Worm (Caenorhabditis elegans): ENCODE data around the gene dop-1.

The dop-1 gene

DNA sequence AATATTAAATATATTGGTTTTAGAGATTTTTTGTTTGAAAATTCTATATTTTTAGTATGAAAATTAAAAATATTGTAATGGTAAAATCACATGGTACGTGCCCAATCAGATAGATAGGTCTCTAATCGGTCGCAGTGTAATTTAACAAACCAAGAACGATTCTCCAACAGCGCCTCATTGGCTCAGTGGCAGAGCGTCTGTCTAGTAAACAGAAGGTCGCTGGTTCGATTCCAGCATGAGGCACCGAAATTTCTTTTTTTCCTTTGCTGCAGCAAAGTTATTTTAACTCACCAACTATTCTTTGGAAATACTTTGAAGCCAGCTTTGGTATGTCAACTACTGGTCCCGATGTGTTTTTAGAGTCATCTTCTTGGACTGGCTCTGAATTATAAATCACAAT, 26.2 kb upstream of the dop-1 start (continued):
- TF ChIP-seq aly-2 (tag; optimal IDR thresholded peaks at IDR 0.05) (no peak), hlh-11 (tag; optimal IDR thresholded peaks at IDR 0.05) (peak; percentile 25), attf-4 (tag; optimal IDR thresholded peaks at IDR 0.05) (no peak), hmg-1.1 (GFP tag; IDR thresholded peaks at IDR 0.05) (peak; percentile 71), rbr-2 (tag; optimal IDR thresholded peaks at IDR 0.05) (peak; percentile 2), arid-1 (GFP tag; conservative IDR thresholded peaks at IDR 0.05) (peak; percentile 74), F44E2.7 (GFP tag; IDR thresholded peaks at IDR 0.05) (peak; percentile 76; the same call in 1 of the 2 replicates), tra-1 (GFP tag; IDR thresholded peaks at IDR 0.05) (peak; percentile 70; the same call in 1 of the 2 replicates), ceh-28 (tag; optimal IDR thresholded peaks at IDR 0.05) (no peak), duxl-1 (tag; optimal IDR thresholded peaks at IDR 0.05; ENCODE audit: poor library complexity) (no peak), madf-5 (GFP tag; IDR thresholded peaks at IDR 0.05) (0 out of 4 replicates have a peak, but pooled peaks of 1 of the 2 experiments have one; percentile 67), unc-62 (GFP tag; optimal IDR thresholded peaks at IDR 0.05 in 1 of 2) (peak in 1 of 2 experiments; percentile 50), unc-62 (tag; optimal IDR thresholded peaks at IDR 0.05) (no peak), daf-12 (tag; optimal IDR thresholded peaks at IDR 0.05) (no peak), mep-1 (tag; optimal IDR thresholded peaks at IDR 0.05) (peak; percentile 55), unc-130 (GFP tag; optimal IDR thresholded peaks at IDR 0.05) (peak; percentile 48), nhr-111 (GFP tag; optimal IDR thresholded peaks at IDR 0.05) (no peak), lin-38 (GFP tag; IDR thresholded peaks at IDR 0.05) (peak; percentile 72), daf-19 (GFP tag; conservative IDR thresholded peaks at IDR 0.05) (no peak), dve-1 (tag; optimal IDR thresholded peaks at IDR 0.05; ENCODE audit: insufficient read depth) (no peak), lin-1 (GFP tag; IDR thresholded peaks at IDR 0.05) (0 out of 2 replicates have a peak, but pooled peaks have one; percentile 14), daf-16 (GFP tag; optimal IDR thresholded peaks at IDR 0.05) (peak; percentile 13 to 75), daf-16 (tag; optimal IDR thresholded peaks at IDR 0.05) (peak; percentile 73), ceh-44 (GFP tag; IDR thresholded peaks at IDR 0.05) (peak; percentile 56; the same call in 1 of the 2 replicates), lin-29 (GFP tag; IDR thresholded peaks at IDR 0.05) (no peak), dmd-9 (GFP tag; IDR thresholded peaks at IDR 0.05) (no peak), pha-4 (GFP tag; IDR thresholded peaks at IDR 0.05) (peak; percentile 81), pha-4 (tag; optimal IDR thresholded peaks at IDR 0.05) (no peak), egl-43 (GFP tag; IDR thresholded peaks at IDR 0.05) (peak; percentile 77), ceh-62 (tag; optimal IDR thresholded peaks at IDR 0.05) (no peak), mes-2 (tag; optimal IDR thresholded peaks at IDR 0.05; ENCODE audit: poor library complexity, severe bottlenecking) (peak; percentile 74), vab-7 (GFP tag; IDR thresholded peaks at IDR 0.05) (peak; percentile 73), T26A8.4 (GFP tag; IDR thresholded peaks at IDR 0.05) (peak; percentile 45), F10B5.3 (tag; optimal IDR thresholded peaks at IDR 0.05) (peak; percentile 20), tag-97 (GFP tag; IDR thresholded peaks at IDR 0.05) (no peak), mdl-1 (tag; optimal IDR thresholded peaks at IDR 0.05) (peak in 1 of 2 experiments; percentile 33)

DNA sequence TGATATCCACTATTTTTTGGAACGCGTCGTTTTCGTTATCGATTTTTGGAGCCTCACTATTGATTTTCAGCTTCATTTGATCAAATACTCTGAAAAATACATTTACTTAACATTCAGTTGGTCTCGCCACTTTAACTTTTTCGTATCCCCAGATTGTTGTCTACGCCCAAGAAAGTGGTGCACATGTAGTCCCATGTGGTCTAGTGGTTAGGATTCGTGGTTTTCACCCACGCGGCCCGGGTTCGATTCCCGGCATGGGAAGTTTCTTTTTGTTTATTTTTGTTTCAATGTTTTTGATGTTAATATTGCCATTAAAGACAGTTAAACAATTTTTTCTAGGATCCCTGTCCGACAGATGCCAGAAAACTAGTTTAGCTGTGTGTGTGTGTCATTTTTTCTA, 25.4 kb upstream of the dop-1 start:
- TF ChIP-seq R02D3.7 (tag; optimal IDR thresholded peaks at IDR 0.05), result no peak
- no peak for TF ChIP-seq lin-39 (tag; optimal IDR thresholded peaks at IDR 0.05)
- no peak for TF ChIP-seq nhr-42 (GFP tag; IDR thresholded peaks at IDR 0.05)
- TF ChIP-seq ces-1 (GFP tag; optimal IDR thresholded peaks at IDR 0.05), result no peak
- TF ChIP-seq hlh-11 (tag; optimal IDR thresholded peaks at IDR 0.05), result peak; percentile 32
- no peak for TF ChIP-seq aly-2 (tag; optimal IDR thresholded peaks at IDR 0.05)
- TF ChIP-seq egl-43 (GFP tag; IDR thresholded peaks at IDR 0.05), result peak; percentile 91
- TF ChIP-seq nhr-77 (tag; optimal IDR thresholded peaks at IDR 0.05), result peak; percentile 36
- no peak for TF ChIP-seq nhr-76 (tag; optimal IDR thresholded peaks at IDR 0.05)
- no peak for TF ChIP-seq saeg-2 (GFP tag; IDR thresholded peaks at IDR 0.05)
- TF ChIP-seq lsy-2 (tag; optimal IDR thresholded peaks at IDR 0.05), result peak in 1 of 2 experiments; percentile 60
- TF ChIP-seq dmd-8 (GFP tag; IDR thresholded peaks at IDR 0.05), result peak; percentile 78
- peak; percentile 78; the same call in 1 of the 2 replicates for TF ChIP-seq D1046.2 (GFP tag; IDR thresholded peaks at IDR 0.05)
- 0 out of 2 replicates have a peak, but pooled peaks have one; percentile 9 for TF ChIP-seq mxl-2 (GFP tag; conservative IDR thresholded peaks at IDR 0.05)
- no peak for TF ChIP-seq fkh-10 (GFP tag; optimal IDR thresholded peaks at IDR 0.05)
- no peak for TF ChIP-seq snpc-4 (tag; optimal IDR thresholded peaks at IDR 0.05)
- TF ChIP-seq pha-4 (GFP tag; IDR thresholded peaks at IDR 0.05), result peak; percentile 89
- no peak for TF ChIP-seq pha-4 (tag; optimal IDR thresholded peaks at IDR 0.05)
- peak; percentile 67 for TF ChIP-seq hlh-30 (tag; optimal IDR thresholded peaks at IDR 0.05; ENCODE audit: insufficient read depth)
- TF ChIP-seq pqm-1 (tag; optimal IDR thresholded peaks at IDR 0.05), result no peak
- peak; percentile 41 for TF ChIP-seq nhr-28 (tag; optimal IDR thresholded peaks at IDR 0.05)

All from whole organism, L4 larva.